Fruit fly (Drosophila melanogaster): Measurements from ENCODE around the gene B4.

The B4 gene

dm6 chr2L:13570982-13571426 is 21.9 kb upstream of the B4 start (continued):
- no peak for TF ChIP-seq CG6854 (GFP tag; optimal IDR thresholded peaks at IDR 0.05)
- TF ChIP-seq CG11560 (tag; IDR thresholded peaks at IDR 0.05), result no peak
- no peak for TF ChIP-seq caup (GFP tag; optimal IDR thresholded peaks at IDR 0.05; ENCODE audit: severe bottlenecking)
- TF ChIP-seq Lim3 (GFP tag; IDR thresholded peaks at IDR 0.05), result no peak
- no peak for TF ChIP-seq CG8359 (GFP tag; optimal IDR thresholded peaks at IDR 0.05; ENCODE audit: borderline replicate concordance)
- TF ChIP-seq CG2875 (GFP tag; optimal IDR thresholded peaks at IDR 0.05), result peak; percentile 21
- no peak for TF ChIP-seq CG2202 (tag; optimal IDR thresholded peaks at IDR 0.05)
- TF ChIP-seq CG9817 (tag; optimal IDR thresholded peaks at IDR 0.05), result no peak
- TF ChIP-seq Rfx (GFP tag; IDR thresholded peaks at IDR 0.05), result no peak
- TF ChIP-seq TFAM (GFP tag; optimal IDR thresholded peaks at IDR 0.05), result no peak
- TF ChIP-seq nau (GFP tag; optimal IDR thresholded peaks at IDR 0.05), result peak; percentile 45
- TF ChIP-seq hbn (GFP tag; IDR thresholded peaks at IDR 0.05; ENCODE audit: partially characterized antibody), result no peak
- TF ChIP-seq CG11695 (GFP tag; IDR thresholded peaks at IDR 0.05), result 0 out of 3 replicates have a peak, but pooled peaks have one; percentile 25
- TF ChIP-seq CrebB (tag; optimal IDR thresholded peaks at IDR 0.05), result no peak
- TF ChIP-seq CG43689 (GFP tag; IDR thresholded peaks at IDR 0.05), result no peak
- TF ChIP-seq tll (GFP tag; optimal IDR thresholded peaks at IDR 0.05), result no peak
- peak; percentile 18 for TF ChIP-seq CG11723 (GFP tag; optimal IDR thresholded peaks at IDR 0.05)
- TF ChIP-seq dpn (GFP tag; optimal IDR thresholded peaks at IDR 0.05), result peak in 1 of 2 experiments; percentile 38
- no peak for TF ChIP-seq HmgD (GFP tag; optimal IDR thresholded peaks at IDR 0.05)
- TF ChIP-seq Atf-2 (GFP tag; optimal IDR thresholded peaks at IDR 0.05), result no peak
- TF ChIP-seq NC2β (GFP tag; optimal IDR thresholded peaks at IDR 0.05), result no peak
- TF ChIP-seq CG16863 (GFP tag; optimal IDR thresholded peaks at IDR 0.05), result no peak
- TF ChIP-seq CG17361 (GFP tag; IDR thresholded peaks at IDR 0.05), result peak; percentile 75; the same call in 2 of the 3 replicates
- TF ChIP-seq CG10209 (GFP tag; optimal IDR thresholded peaks at IDR 0.05), result peak; percentile 43
- peak; percentile 20 for TF ChIP-seq CG17385 (GFP tag; optimal IDR thresholded peaks at IDR 0.05)
- TF ChIP-seq cwo (GFP tag; optimal IDR thresholded peaks at IDR 0.05), result peak; percentile 14
- TF ChIP-seq Sox102F (GFP tag; optimal IDR thresholded peaks at IDR 0.05), result peak; percentile 70
- peak; percentile 35 for TF ChIP-seq fd96Cb (tag; optimal IDR thresholded peaks at IDR 0.05)
- no peak for TF ChIP-seq CG5953 (GFP tag; IDR thresholded peaks at IDR 0.05)
- no peak for TF ChIP-seq NFAT (GFP tag; IDR thresholded peaks at IDR 0.05)
- TF ChIP-seq CG2712 (tag; optimal IDR thresholded peaks at IDR 0.05), result peak; percentile 45
- TF ChIP-seq pfk (GFP tag; optimal IDR thresholded peaks at IDR 0.05), result no peak
- TF ChIP-seq CG11504 (tag; optimal IDR thresholded peaks at IDR 0.05), result peak; percentile 69
- TF ChIP-seq vnd (GFP tag; IDR thresholded peaks at IDR 0.05; ENCODE audit: partially characterized antibody), result no peak
- TF ChIP-seq zen2 (GFP tag; IDR thresholded peaks at IDR 0.05; ENCODE audit: partially characterized antibody), result no peak
- TF ChIP-seq E2f2 (GFP tag; IDR thresholded peaks at IDR 0.05), result 0 out of 2 replicates have a peak, but pooled peaks have one; percentile 14
- TF ChIP-seq ase (GFP tag; IDR thresholded peaks at IDR 0.05), result peak; percentile 43; the same call in 1 of the 3 replicates
- TF ChIP-seq CG15479 (GFP tag; optimal IDR thresholded peaks at IDR 0.05), result no peak
- peak; percentile 32 for TF ChIP-seq CG1233 (GFP tag; optimal IDR thresholded peaks at IDR 0.05)
- TF ChIP-seq Deaf1 (tag; optimal IDR thresholded peaks at IDR 0.05), result no peak
- TF ChIP-seq Drgx (GFP tag; IDR thresholded peaks at IDR 0.05), result peak; percentile 86
- TF ChIP-seq vvl (GFP tag; IDR thresholded peaks at IDR 0.05), result no peak; the same call in 1 of the 2 replicates
- no peak for TF ChIP-seq her (GFP tag; optimal IDR thresholded peaks at IDR 0.05)
- TF ChIP-seq Bteb2 (GFP tag; optimal IDR thresholded peaks at IDR 0.05), result no peak
- TF ChIP-seq corto (GFP tag; optimal IDR thresholded peaks at IDR 0.05), result peak; percentile 15
- TF ChIP-seq eve (GFP tag; optimal IDR thresholded peaks at IDR 0.05), result peak in 1 of 2 experiments; percentile 90
- TF ChIP-seq sens (GFP tag), result peak; percentile 89
- peak; percentile 15 for TF ChIP-seq CG9727 (GFP tag; optimal IDR thresholded peaks at IDR 0.05)
- TF ChIP-seq BtbVII (GFP tag; optimal IDR thresholded peaks at IDR 0.05), result peak; percentile 10
- peak; percentile 35 for TF ChIP-seq CG8388 (GFP tag; optimal IDR thresholded peaks at IDR 0.05)

Data from whole organism, embryonic.